Fruit fly (Drosophila melanogaster) S2 (cell line): ENCODE data around the gene pn.

Source experiments
- CG8478 ChIP-seq: fragments of >200 bp; optimal IDR thresholded peaks from 2 replicates; lab custom pipeline; 2018
- CTCF ChIP-seq, 2 experiments: fragments of >200 bp; optimal IDR thresholded peaks; 2 replicates each; lab custom pipeline; 2018

DNA sequence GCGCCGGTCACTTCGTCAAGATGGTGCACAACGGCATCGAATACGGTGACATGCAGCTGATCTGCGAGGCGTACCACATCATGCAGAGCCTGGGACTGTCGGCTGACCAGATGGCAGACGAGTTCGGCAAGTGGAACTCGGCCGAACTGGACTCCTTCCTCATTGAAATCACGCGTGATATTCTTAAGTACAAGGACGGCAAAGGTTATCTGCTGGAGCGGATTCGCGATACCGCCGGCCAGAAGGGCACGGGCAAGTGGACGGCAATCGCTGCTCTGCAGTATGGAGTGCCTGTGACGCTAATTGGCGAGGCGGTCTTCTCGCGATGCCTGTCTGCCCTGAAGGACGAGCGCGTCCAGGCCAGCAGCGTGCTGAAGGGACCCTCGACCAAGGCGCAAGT, 33.5 kb upstream of the pn start:
- TF ChIP-seq CTCF (optimal IDR thresholded peaks at IDR 0.05; lab: Kevin White, UChicago) (no peak), CG8478 (lab: Kevin White, UChicago) (no peak)
